Worm (Caenorhabditis elegans) whole organism, L4/young adult: ENCODE measurements around the gene Y45F10B.59.
"Not testable (repeated sequence)": the region's sequence is repeated elsewhere in the genome, so short reads cannot be mapped to it uniquely, and the experiment has no call there.

Experiments used
- W03F9.2 ChIP-seq: fragments of 150-350 bp; optimal IDR thresholded peaks from 2 replicates; lab custom pipeline; 2014; ENCODE audit warnings: missing biosample characterization, missing genetic modification characterization
- dao-5 ChIP-seq: sonication (generic microtip); optimal IDR thresholded peaks from 2 replicates; lab custom pipeline; 2016; ENCODE audit warnings: missing genotype, missing genetic modification characterization, moderate library complexity, missing compliant biosample characterization
- him-1 ChIP-seq: sonication (generic microtip); optimal IDR thresholded peaks from 2 replicates; lab custom pipeline; 2016; ENCODE audit warnings: missing genotype, missing genetic modification reagents, missing genetic modification characterization, missing compliant biosample characterization

Y45F10B.59 gene

DNA sequence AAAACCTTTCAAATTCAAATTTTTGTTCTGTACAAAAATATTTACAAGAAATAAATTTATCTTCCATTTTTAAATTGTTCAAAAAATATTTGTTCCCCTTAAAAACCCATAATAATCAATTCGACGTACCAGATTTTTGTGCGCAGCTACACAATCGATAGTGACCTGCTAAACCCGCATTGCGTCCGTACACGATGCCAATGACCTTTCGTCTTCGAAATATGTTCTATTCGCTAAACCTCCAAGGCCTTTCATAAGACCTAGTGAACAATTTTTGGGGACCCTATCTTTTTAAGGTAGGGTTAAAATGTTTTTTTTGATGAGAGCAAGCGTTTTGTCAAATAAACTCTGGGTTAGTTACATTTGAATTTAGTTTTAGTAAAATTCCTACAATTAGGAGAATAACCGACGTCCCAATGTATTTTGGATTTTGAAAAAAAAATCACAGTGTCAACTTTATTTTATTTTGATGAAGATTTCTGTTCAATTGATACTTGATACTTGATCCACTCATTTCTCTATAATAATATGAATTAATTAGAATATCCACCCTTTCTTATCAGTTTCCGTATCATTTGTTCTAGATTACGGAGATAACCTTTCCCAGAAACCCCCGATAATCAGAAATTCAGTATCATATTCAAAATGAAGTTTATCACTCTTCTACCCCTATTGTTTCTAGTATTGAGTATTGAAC lies at the start of gene Y45F10B.59:
Gene Y45F10B.59, plus strand, starts transcription at position 647 of the 697 bp plus-strand sequence.
- TF ChIP-seq him-1 (tag; lab: Kevin White, UChicago): no peak

DNA sequence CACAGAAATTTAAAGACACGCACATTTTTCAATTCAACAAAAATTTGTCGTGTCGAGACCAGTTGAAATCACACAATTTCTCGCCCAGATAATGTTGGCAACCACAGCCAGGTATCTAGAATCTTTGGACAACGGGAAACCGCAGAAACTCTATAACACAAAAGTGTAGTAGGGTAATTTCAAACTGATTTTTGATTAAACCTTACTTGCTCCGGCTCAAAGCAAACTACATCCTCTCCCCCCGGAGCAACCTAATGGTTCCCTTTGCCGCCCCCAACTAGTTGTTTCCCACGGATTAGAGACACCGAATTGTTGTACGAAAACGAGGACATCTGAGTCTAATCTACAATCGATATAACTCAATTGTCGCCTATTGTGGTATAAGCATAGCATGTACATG lies 48.1 kb upstream of the Y45F10B.59 start:
- TF ChIP-seq W03F9.2 (tag; lab: Kevin White, UChicago) (no peak), him-1 (tag; lab: Kevin White, UChicago) (no peak), dao-5 (tag; lab: Kevin White, UChicago) (no peak)

DNA sequence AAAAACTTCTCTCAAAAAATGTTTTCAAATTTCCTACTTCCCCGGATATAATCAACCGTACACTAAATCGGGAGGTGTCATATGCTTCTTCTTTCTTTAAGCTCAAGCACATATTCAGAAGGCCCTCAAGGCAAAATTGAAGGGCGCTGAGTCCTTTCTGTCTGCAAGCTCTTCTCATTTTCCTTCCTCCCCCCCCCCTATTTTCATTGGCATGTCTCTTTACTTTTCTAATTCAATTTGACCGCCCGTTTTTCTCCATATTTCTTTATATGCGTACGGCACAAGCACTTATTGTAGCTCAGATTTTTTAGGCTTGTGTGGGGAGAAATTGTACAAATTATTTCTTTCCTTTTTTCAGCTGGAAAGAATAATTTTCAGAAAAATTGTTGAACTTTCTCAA lies 46.9 kb upstream of the Y45F10B.59 start:
- no peak for TF ChIP-seq dao-5 (tag; lab: Kevin White, UChicago)
- TF ChIP-seq him-1 (tag; lab: Kevin White, UChicago): no peak

DNA sequence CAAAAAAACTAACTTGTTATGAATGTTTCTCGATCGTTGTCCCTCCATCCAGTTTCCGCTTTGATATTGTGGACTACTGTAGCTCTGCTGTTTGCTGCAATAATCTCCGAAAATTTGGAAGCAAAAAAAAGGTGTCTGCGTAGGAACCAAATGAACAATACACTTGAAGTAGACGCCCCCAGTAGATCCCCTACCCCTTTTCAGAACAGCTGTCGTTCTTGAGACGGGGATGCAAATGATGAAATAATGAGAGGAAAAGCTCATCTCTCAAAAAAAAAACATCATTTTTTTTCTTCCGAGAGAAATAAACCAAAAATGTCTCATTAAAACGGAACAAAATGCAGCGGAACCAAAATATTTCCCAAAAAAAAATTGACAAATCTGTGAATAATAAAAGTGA lies 45.0 kb upstream of the Y45F10B.59 start:
- TF ChIP-seq dao-5 (tag; lab: Kevin White, UChicago) (no peak), W03F9.2 (tag; lab: Kevin White, UChicago) (no peak), him-1 (tag; lab: Kevin White, UChicago) (no peak)

DNA sequence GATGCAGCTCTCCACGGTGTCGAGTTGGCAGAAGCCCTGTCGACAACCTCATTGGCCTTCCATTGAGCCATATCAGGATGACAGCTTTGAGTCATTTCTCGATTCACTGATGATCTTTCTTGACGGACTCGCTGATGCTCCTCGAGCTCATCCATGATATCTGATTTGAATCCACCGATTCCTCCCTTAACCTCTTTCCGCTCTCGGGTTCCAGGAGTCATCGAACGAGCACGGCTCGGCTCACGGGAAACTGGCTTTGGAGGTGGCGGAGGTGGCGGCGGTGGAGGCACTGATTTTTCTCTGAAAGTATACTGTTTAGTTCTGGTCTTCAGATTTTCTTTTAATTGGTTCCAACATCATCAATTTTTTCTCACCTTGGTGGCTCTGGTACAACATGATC lies 43.4 kb upstream of the Y45F10B.59 start:
- TF ChIP-seq dao-5 (tag; lab: Kevin White, UChicago) (no peak), W03F9.2 (tag; lab: Kevin White, UChicago) (no peak)

DNA sequence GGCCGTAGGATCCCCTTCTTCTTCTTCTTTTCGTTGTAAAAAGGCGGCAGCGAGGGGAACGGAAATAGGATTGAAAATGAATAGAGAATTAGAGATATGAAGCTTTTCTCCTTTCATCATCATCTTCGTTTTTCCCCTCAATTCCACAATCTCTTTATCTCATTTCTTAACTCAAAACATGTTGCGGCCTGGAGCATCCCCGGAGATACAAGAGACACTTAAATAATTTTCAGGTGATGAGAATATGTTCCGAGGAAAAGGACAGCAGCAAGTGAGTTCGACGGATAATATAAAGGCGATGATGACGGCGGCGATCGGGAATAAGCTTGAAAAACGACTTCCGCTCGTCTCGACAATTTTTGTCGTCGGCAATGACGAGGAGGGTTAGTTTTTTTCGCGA lies 40.8 kb upstream of the Y45F10B.59 start, which contains the start of the genes Y45F10B.13 and qui-1:
Gene Y45F10B.13, minus strand, starts transcription at position 101 of the 400 bp plus-strand sequence.
Gene qui-1, plus strand, starts transcription at position 233 of the 400 bp plus-strand sequence.
- no peak for TF ChIP-seq dao-5 (tag; lab: Kevin White, UChicago)
- TF ChIP-seq W03F9.2 (tag; lab: Kevin White, UChicago): no peak
- TF ChIP-seq him-1 (tag; lab: Kevin White, UChicago): no peak

DNA sequence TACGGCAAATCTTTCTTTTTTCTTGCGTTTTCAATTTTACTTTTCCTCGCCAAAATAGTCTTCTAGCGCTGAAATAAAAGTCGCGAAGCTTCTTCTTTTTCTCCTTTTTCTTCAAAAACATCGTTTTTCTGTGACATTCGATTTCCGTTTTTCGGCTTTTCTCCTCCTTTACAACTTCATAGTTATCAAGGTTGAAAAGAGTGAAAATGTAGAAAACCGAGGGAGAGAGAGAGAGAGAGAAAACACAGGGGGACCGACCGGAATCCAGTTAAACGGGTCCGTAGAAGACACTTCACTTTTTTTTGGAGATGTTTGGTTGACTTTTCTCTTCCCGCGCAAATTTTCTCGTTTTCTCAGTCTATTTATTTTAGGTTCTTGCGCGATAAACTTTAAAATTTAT lies 38.1 kb upstream of the Y45F10B.59 start:
- no peak for TF ChIP-seq W03F9.2 (tag; lab: Kevin White, UChicago)
- no peak for TF ChIP-seq him-1 (tag; lab: Kevin White, UChicago)

DNA sequence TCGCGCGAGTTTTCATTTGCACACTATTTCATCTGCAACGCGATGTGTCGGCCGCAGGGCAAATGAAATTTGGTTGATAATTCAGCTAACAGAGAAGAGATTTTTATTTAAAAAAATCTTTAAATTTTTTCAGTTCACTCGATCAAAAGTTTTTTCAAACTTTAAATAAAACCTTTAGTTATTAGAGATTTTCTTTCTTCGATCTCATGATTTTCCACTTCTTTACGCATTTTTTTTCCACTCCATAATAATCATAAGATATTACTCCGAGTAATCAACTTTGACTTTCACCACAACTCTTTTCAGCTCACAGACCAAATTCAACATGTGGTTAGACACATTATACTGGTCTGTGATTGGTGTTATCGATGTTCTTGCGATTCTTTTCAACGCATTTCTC lies 27.7 kb upstream of the Y45F10B.59 start, which contains the start of gene srd-10:
Gene srd-10, plus strand, starts transcription at position 301 of the 400 bp plus-strand sequence.
- TF ChIP-seq him-1 (tag; lab: Kevin White, UChicago) (no peak), W03F9.2 (tag; lab: Kevin White, UChicago) (no peak), dao-5 (tag; lab: Kevin White, UChicago) (no peak)

DNA sequence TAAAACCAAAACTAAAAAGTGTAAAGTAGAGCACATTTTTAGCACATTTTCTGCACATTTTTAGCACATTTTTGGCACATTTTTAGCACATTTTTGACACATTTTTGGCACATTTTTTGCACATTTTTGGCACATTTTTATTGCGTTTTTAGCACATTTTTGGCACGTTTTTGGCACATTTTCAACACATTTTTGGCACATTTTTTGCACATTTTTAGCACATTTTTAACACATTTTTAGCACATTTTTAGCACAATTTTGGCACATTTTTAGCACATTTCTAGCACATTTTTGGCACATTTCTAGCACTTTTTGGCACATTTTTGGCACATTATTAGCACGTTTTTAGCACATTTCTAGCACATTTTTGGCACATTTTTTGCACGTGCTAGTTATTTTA lies 26.7 kb upstream of the Y45F10B.59 start:
- TF ChIP-seq him-1 (tag; lab: Kevin White, UChicago) (no peak), dao-5 (tag; lab: Kevin White, UChicago) (no peak), W03F9.2 (tag; lab: Kevin White, UChicago) (no peak)

DNA sequence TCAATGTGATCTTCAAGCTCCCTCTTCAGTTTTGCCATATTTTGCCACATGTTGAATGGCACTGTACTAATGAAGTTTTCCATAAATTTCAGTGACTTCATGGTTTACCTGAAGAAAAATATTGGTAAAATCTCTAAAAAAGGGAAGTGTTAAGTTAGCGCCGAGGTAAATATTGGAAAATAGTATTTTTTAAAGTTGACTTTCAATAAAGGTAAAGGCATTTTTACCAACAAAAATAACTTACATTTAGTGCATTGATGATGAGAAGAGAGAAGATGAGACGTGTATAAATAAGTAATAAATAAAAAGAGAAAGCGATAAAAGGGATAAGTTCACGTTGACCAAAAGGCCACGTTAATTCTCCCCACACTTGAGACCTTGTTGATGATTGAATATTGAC lies 24.2 kb upstream of the Y45F10B.59 start, which contains the start of gene Y45F10B.8:
Gene Y45F10B.8, minus strand, starts transcription at position 101 of the 400 bp plus-strand sequence.
- not testable (repeated sequence) for TF ChIP-seq W03F9.2, him-1, dao-5 (tag; lab: Kevin White, UChicago)

DNA sequence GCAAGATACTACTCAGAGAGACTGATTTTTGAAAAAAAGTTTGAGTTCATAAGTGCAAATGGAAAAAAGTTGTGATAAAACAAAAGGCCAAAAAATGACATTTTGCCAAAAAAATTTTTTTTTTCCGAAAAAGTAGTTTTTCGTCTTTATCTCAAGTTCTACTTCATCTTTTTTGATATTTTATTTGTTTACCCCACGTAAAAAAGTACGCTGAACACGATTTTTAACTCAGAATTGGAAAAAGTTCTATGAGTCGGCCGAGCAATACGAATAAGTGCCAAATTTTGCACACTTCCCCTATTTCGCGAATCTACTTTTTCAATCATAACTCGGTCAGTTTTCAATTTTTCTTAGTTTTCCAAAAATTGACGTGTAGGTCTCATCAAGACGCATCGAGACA lies 23.5 kb upstream of the Y45F10B.59 start, which contains the start of gene sru-16:
Gene sru-16, plus strand, starts transcription at position 301 of the 400 bp plus-strand sequence.
- not testable (repeated sequence) for TF ChIP-seq dao-5, W03F9.2, him-1 (tag; lab: Kevin White, UChicago)

DNA sequence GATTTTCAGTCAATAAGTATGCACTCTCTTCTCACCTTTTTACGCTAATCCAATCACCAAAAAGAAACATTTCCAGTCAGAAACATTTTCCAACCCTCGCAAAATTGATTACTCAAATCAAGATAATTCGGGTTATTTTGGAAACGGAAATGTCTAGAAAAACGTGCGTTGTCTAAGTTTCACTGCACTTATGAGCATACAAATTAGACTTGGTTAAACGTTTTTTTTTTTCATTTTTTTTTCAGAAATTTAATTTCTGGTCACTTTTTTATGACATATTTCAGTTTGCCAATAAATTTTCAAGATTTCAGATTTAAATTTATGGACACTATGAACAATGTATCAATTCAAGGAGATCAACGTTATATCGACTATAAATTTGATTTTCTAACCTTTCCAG lies 19.5 kb upstream of the Y45F10B.59 start, which contains the start of gene sru-12:
Gene sru-12, plus strand, starts transcription at position 301 of the 400 bp plus-strand sequence.
- TF ChIP-seq dao-5 (tag; lab: Kevin White, UChicago) (no peak), him-1 (tag; lab: Kevin White, UChicago) (no peak), W03F9.2 (tag; lab: Kevin White, UChicago) (no peak)

DNA sequence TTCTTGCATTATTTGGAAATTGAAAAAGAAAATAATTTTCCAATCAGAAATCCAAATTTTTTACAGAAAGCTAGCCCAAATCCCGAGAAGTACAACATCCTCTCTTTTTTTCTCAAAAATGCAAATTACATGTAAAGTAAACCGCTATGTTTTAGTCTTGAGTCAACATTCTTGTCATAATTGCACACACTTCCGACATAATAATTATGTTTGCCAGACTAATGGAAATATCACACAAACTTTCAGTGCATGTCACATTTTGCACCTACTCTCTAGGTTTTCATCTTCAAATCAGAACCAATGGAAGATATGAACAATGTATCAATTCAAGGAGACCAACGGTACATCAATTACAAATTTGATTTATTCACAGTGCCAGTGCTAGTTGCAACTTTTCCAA lies 17.8 kb upstream of the Y45F10B.59 start, which contains the start of gene sru-11:
Gene sru-11, plus strand, starts transcription at position 301 of the 400 bp plus-strand sequence.
- TF ChIP-seq W03F9.2 (tag; lab: Kevin White, UChicago) (no peak), him-1 (tag; lab: Kevin White, UChicago) (no peak), dao-5 (tag; lab: Kevin White, UChicago) (no peak)

DNA sequence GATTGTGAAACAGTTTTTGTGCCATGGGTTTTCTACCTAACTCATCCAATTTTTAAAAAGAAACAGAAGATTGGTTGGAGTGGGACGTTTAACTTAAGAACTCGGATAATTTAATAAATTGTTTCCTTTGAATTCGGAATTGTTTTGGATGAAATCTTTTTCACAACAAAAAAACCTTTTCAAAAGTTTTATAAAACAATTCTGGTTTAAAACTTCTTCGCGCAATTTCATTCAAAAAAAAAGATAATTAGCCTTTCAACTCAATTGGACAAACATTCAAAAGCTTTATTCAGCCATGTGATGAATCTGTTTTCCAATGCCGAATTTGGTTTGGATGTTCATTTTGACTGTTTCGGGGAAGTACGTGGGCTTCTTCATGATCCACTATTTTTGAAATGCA lies 15.2 kb upstream of the Y45F10B.59 start, which contains the start of gene Y45F10B.12:
Gene Y45F10B.12, plus strand, starts transcription at position 301 of the 400 bp plus-strand sequence.
- no peak for TF ChIP-seq him-1 (tag; lab: Kevin White, UChicago)
- no peak for TF ChIP-seq W03F9.2 (tag; lab: Kevin White, UChicago)
- no peak for TF ChIP-seq dao-5 (tag; lab: Kevin White, UChicago)
